Fruit fly (Drosophila melanogaster) whole organism, prepupa: ENCODE results near the gene CG8353.

ENCODE experiments used
- Blimp-1 ChIP-seq: fragments of 200-800 bp; sonication (Bioruptor generic); optimal IDR thresholded peaks from 3 replicates; lab custom pipeline; 2017; ENCODE audit warnings: missing biosample characterization, missing genetic modification characterization, mild to moderate bottlenecking, moderate library complexity, missing genetic modification reagents
- CG10631 ChIP-seq: fragments of 200-800 bp; sonication (Bioruptor generic); optimal IDR thresholded peaks from 2 replicates; lab custom pipeline; 2016; ENCODE audit warnings: missing biosample characterization, missing genetic modification characterization
- CG10669 ChIP-seq: fragments of 200-800 bp; sonication (Bioruptor generic); optimal IDR thresholded peaks from 3 replicates; lab custom pipeline; 2018; ENCODE audit warnings: missing biosample characterization, mild to moderate bottlenecking, missing genetic modification characterization, moderate library complexity
- CG11294 ChIP-seq: fragments of 200-800 bp; sonication (Bioruptor generic); IDR thresholded peaks from 2 replicates; pipeline ENCODE4 v1.3.6; 2022; ENCODE audit warnings: missing biosample characterization, missing genetic modification characterization
- CG11762 ChIP-seq: fragments of 200-800 bp; sonication (Bioruptor generic); optimal IDR thresholded peaks from 3 replicates; lab custom pipeline; 2016; ENCODE audit warnings: missing biosample characterization, missing genetic modification characterization; ENCODE audit not compliant: insufficient read depth
- CG11902 ChIP-seq: fragments of 200-800 bp; sonication (Bioruptor generic); optimal IDR thresholded peaks from 3 replicates; lab custom pipeline; 2016; ENCODE audit warnings: missing biosample characterization, missing genetic modification characterization
- CG1621 ChIP-seq: fragments of 200-800 bp; sonication (Bioruptor generic); optimal IDR thresholded peaks from 3 replicates; lab custom pipeline; 2018; ENCODE audit warnings: missing biosample characterization, mild to moderate bottlenecking, missing genetic modification characterization
- CG16779 ChIP-seq: fragments of 200-800 bp; sonication (Bioruptor generic); optimal IDR thresholded peaks from 3 replicates; lab custom pipeline; 2017; ENCODE audit warnings: missing biosample characterization, mild to moderate bottlenecking, missing genetic modification characterization
- CG3032 ChIP-seq: fragments of 200-800 bp; optimal IDR thresholded peaks from 2 replicates; lab custom pipeline; 2019; ENCODE audit warnings: missing biosample characterization, mild to moderate bottlenecking, missing genetic modification characterization, moderate library complexity
- CG31627 ChIP-seq: fragments of 200-800 bp; sonication (Bioruptor generic); optimal IDR thresholded peaks from 3 replicates; lab custom pipeline; 2016; ENCODE audit warnings: missing biosample characterization, missing genetic modification characterization
- CG32006 ChIP-seq: fragments of 200-800 bp; sonication (Bioruptor generic); optimal IDR thresholded peaks from 3 replicates; lab custom pipeline; 2017; ENCODE audit warnings: missing biosample characterization, mild to moderate bottlenecking, missing genetic modification characterization
- CG34406 ChIP-seq: fragments of 200-800 bp; sonication (Bioruptor generic); optimal IDR thresholded peaks from 3 replicates; lab custom pipeline; 2016; ENCODE audit warnings: missing biosample characterization, missing genetic modification characterization
- CG3919 ChIP-seq: fragments of 200-800 bp; sonication (Bioruptor generic); optimal IDR thresholded peaks from 3 replicates; lab custom pipeline; 2016; ENCODE audit warnings: missing biosample characterization, missing genetic modification characterization
- CG4318 ChIP-seq: fragments of 200-800 bp; sonication (Bioruptor generic); optimal IDR thresholded peaks from 3 replicates; lab custom pipeline; 2017; ENCODE audit warnings: missing biosample characterization, mild to moderate bottlenecking, missing genetic modification characterization
- CG6163 ChIP-seq: fragments of 200-800 bp; sonication (Bioruptor generic); IDR thresholded peaks from 3 replicates; pipeline ENCODE4 v1.3.6; 2022; ENCODE audit warnings: missing biosample characterization, missing genetic modification characterization
- CG6792 ChIP-seq: fragments of 200-800 bp; sonication (Bioruptor generic); optimal IDR thresholded peaks from 3 replicates; lab custom pipeline; 2016; ENCODE audit warnings: missing biosample characterization, missing genetic modification characterization
- CG6854 ChIP-seq: fragments of 200-800 bp; sonication (Bioruptor generic); optimal IDR thresholded peaks from 2 replicates; lab custom pipeline; 2017; ENCODE audit warnings: missing biosample characterization, mild to moderate bottlenecking, missing genetic modification characterization
- CG7368 ChIP-seq: fragments of 200-800 bp; sonication (Bioruptor generic); optimal IDR thresholded peaks from 3 replicates; lab custom pipeline; 2016; ENCODE audit warnings: missing biosample characterization, missing genetic modification characterization
- CG8119 ChIP-seq: fragments of 200-800 bp; sonication (Bioruptor generic); IDR thresholded peaks from 3 replicates; pipeline ENCODE4 v1.3.6; 2022; ENCODE audit warnings: missing biosample characterization, missing genetic modification characterization
- CG8319 ChIP-seq: fragments of 200-800 bp; sonication (Bioruptor generic); optimal IDR thresholded peaks from 3 replicates; lab custom pipeline; 2016; ENCODE audit warnings: missing biosample characterization, missing genetic modification characterization
- CG8632 ChIP-seq: fragments of 200-800 bp; sonication (Bioruptor generic); optimal IDR thresholded peaks from 3 replicates; lab custom pipeline; 2016; ENCODE audit warnings: missing biosample characterization, missing genetic modification characterization
- CG9139 ChIP-seq: fragments of 200-800 bp; sonication (Bioruptor generic); optimal IDR thresholded peaks from 3 replicates; lab custom pipeline; 2017; ENCODE audit warnings: missing biosample characterization, mild to moderate bottlenecking, missing genetic modification characterization
- Eip75B ChIP-seq: fragments of 200-800 bp; sonication (Bioruptor generic); optimal IDR thresholded peaks from 3 replicates; lab custom pipeline; 2016; ENCODE audit warnings: missing biosample characterization, missing genetic modification characterization
- Eip78C ChIP-seq: fragments of 200-800 bp; sonication (Bioruptor generic); peaks from one replicate; lab custom pipeline; 2016; ENCODE audit warnings: missing biosample characterization, missing genetic modification characterization
- Eip93F ChIP-seq: fragments of 200-800 bp; sonication (Bioruptor generic); optimal IDR thresholded peaks from 2 replicates; lab custom pipeline; 2016; ENCODE audit warnings: missing biosample characterization, mild to moderate bottlenecking, missing genetic modification characterization
- Ets21C ChIP-seq: fragments of 200-800 bp; sonication (Bioruptor generic); optimal IDR thresholded peaks from 3 replicates; lab custom pipeline; 2016; ENCODE audit warnings: missing biosample characterization, missing genetic modification characterization
- Ets96B ChIP-seq: fragments of 200-800 bp; optimal IDR thresholded peaks from 2 replicates; lab custom pipeline; 2019; ENCODE audit warnings: missing biosample characterization, mild to moderate bottlenecking, missing genetic modification characterization, moderate library complexity
- Gug ChIP-seq: fragments of 200-800 bp; sonication (Bioruptor generic); IDR thresholded peaks from 2 replicates; pipeline ENCODE4 v1.3.6; 2022; ENCODE audit warnings: missing biosample characterization, missing genetic modification characterization
- Hr38 ChIP-seq: sonication (Bioruptor generic); optimal IDR thresholded peaks from 2 replicates; lab custom pipeline; 2016; ENCODE audit warnings: missing biosample characterization, missing genetic modification characterization
- Hr4 ChIP-seq: fragments of 200-800 bp; sonication (Bioruptor generic); optimal IDR thresholded peaks from 3 replicates; lab custom pipeline; 2016; ENCODE audit warnings: missing biosample characterization, missing genetic modification characterization
- Lpt ChIP-seq: fragments of 200-800 bp; sonication (Bioruptor generic); optimal IDR thresholded peaks from 3 replicates; lab custom pipeline; 2016; ENCODE audit warnings: missing biosample characterization, missing genetic modification characterization
- Met ChIP-seq: fragments of 200-800 bp; sonication (Bioruptor generic); optimal IDR thresholded peaks from 3 replicates; lab custom pipeline; 2016; ENCODE audit warnings: missing biosample characterization, missing genetic modification characterization
- OdsH ChIP-seq: fragments of 200-800 bp; sonication (Bioruptor generic); optimal IDR thresholded peaks from 3 replicates; lab custom pipeline; 2016; ENCODE audit warnings: missing biosample characterization, missing genetic modification characterization
- Smox ChIP-seq: fragments of 200-800 bp; sonication (Bioruptor generic); optimal IDR thresholded peaks from 3 replicates; lab custom pipeline; 2016; ENCODE audit warnings: missing biosample characterization, missing genetic modification characterization
- Sox102F ChIP-seq: fragments of 200-800 bp; sonication (Bioruptor generic); optimal IDR thresholded peaks from 2 replicates; lab custom pipeline; 2016; ENCODE audit warnings: missing biosample characterization, mild to moderate bottlenecking, missing genetic modification characterization
- Sox14 ChIP-seq: fragments of 200-800 bp; sonication (Bioruptor generic); optimal IDR thresholded peaks from 3 replicates; lab custom pipeline; 2016; ENCODE audit warnings: missing biosample characterization, missing genetic modification characterization
- Sox15 ChIP-seq: fragments of 200-800 bp; sonication (Bioruptor generic); optimal IDR thresholded peaks from 3 replicates; lab custom pipeline; 2016; ENCODE audit warnings: missing biosample characterization, missing genetic modification characterization
- achi ChIP-seq: fragments of 200-800 bp; sonication (Bioruptor generic); optimal IDR thresholded peaks from 3 replicates; lab custom pipeline; 2016; ENCODE audit warnings: missing biosample characterization, missing genetic modification characterization
- acj6 ChIP-seq: fragments of 200-800 bp; sonication (Bioruptor generic); optimal IDR thresholded peaks from 3 replicates; lab custom pipeline; 2016; ENCODE audit warnings: missing biosample characterization, missing genetic modification characterization
- cyc ChIP-seq: fragments of 200-800 bp; sonication (Bioruptor generic); optimal IDR thresholded peaks from 3 replicates; lab custom pipeline; 2016; ENCODE audit warnings: missing biosample characterization, missing genetic modification characterization
- dac ChIP-seq: fragments of 200-800 bp; sonication (Bioruptor generic); optimal IDR thresholded peaks from 2 replicates; lab custom pipeline; 2017; ENCODE audit warnings: missing biosample characterization, mild to moderate bottlenecking, missing genetic modification characterization
- dsx ChIP-seq: fragments of 200-800 bp; optimal IDR thresholded peaks from 3 replicates; lab custom pipeline; 2019; ENCODE audit warnings: missing biosample characterization, mild to moderate bottlenecking, missing genetic modification characterization, moderate library complexity; ENCODE audit not compliant: poor library complexity, severe bottlenecking
- esn ChIP-seq: fragments of 200-800 bp; sonication (Bioruptor generic); optimal IDR thresholded peaks from 2 replicates; lab custom pipeline; 2016; ENCODE audit warnings: missing biosample characterization, mild to moderate bottlenecking, missing genetic modification characterization, moderate library complexity
- fd59A ChIP-seq: fragments of 200-800 bp; sonication (Bioruptor generic); optimal IDR thresholded peaks from 2 replicates; lab custom pipeline; 2017; ENCODE audit warnings: missing biosample characterization, mild to moderate bottlenecking, missing genetic modification characterization, missing genetic modification reagents
- fkh ChIP-seq: fragments of 200-800 bp; sonication (Bioruptor generic); optimal IDR thresholded peaks from 3 replicates; lab custom pipeline; 2017; ENCODE audit warnings: missing biosample characterization, mild to moderate bottlenecking, missing genetic modification characterization, moderate library complexity
- net ChIP-seq: fragments of 200-800 bp; sonication (Bioruptor generic); optimal IDR thresholded peaks from 3 replicates; lab custom pipeline; 2016; ENCODE audit warnings: missing biosample characterization, missing genetic modification characterization
- salr ChIP-seq, 2 experiments: fragments of 200-800 bp; sonication (Bioruptor generic); optimal IDR thresholded peaks; 3 replicates each; lab custom pipeline; 2016 to 2018; ENCODE audit warnings: missing biosample characterization in 2 of 2, missing genetic modification characterization in 2 of 2, mild to moderate bottlenecking in 1 of 2
- ss ChIP-seq, 2 experiments: fragments of 200-800 bp; sonication (Bioruptor generic); optimal IDR thresholded peaks; 2 replicates in 1 of 2; 3 replicates in 1 of 2; lab custom pipeline; 2017 to 2018; ENCODE audit warnings: mild to moderate bottlenecking in 2 of 2, missing biosample characterization in 2 of 2, missing genetic modification characterization in 2 of 2, moderate library complexity in 1 of 2
- svp ChIP-seq: fragments of 200-800 bp; sonication (Bioruptor generic); peaks from one replicate; lab custom pipeline; 2016; ENCODE audit warnings: missing biosample characterization, missing genetic modification characterization
- topi ChIP-seq: fragments of 200-800 bp; sonication (Bioruptor generic); optimal IDR thresholded peaks from 3 replicates; lab custom pipeline; 2016; ENCODE audit warnings: missing biosample characterization, missing genetic modification characterization
- vri ChIP-seq: fragments of 200-800 bp; sonication (Bioruptor generic); optimal IDR thresholded peaks from 3 replicates; lab custom pipeline; 2016; ENCODE audit warnings: missing biosample characterization, mild to moderate bottlenecking, missing genetic modification characterization

CG8353 gene

dm6 chr2L:8204996-8205567 is 8.8 kb upstream of the CG8353 start, which contains the start of gene SLC5A11:
SLC5A11 (minus strand) TSS chr2L:8205132.
- TF ChIP-seq CG6854 (GFP tag; lab: Kevin White, UChicago): peak; percentile 98
- peak; percentile 97 for TF ChIP-seq vri (GFP tag; lab: Kevin White, UChicago)
- TF ChIP-seq CG10631 (GFP tag; lab: Kevin White, UChicago): peak; percentile 95
- TF ChIP-seq topi (GFP tag; lab: Kevin White, UChicago): peak; percentile 100
- TF ChIP-seq CG3032 (tag; lab: Kevin White, UChicago): peak; percentile 94
- TF ChIP-seq CG10669 (GFP tag; lab: Kevin White, UChicago): peak; percentile 94
- TF ChIP-seq Eip93F (GFP tag; lab: Kevin White, UChicago): peak; percentile 99
- peak; percentile 95 for TF ChIP-seq CG11294
- TF ChIP-seq Lpt: peak; percentile 84
- TF ChIP-seq CG32006 (GFP tag; lab: Kevin White, UChicago): peak; percentile 94
- peak; percentile 91 for TF ChIP-seq CG16779 (tag; lab: Kevin White, UChicago)
- peak; percentile 98 for TF ChIP-seq esn
- TF ChIP-seq Eip78C (GFP tag; lab: Kevin White, UChicago): peak; percentile 100
- TF ChIP-seq CG4318: no peak
- peak; percentile 92 for TF ChIP-seq CG8632 (GFP tag; lab: Kevin White, UChicago)
- peak; percentile 96 for TF ChIP-seq Gug (GFP tag; lab: Robert Waterston, UW)
- peak; percentile 97 for TF ChIP-seq OdsH
- peak; percentile 89 for TF ChIP-seq fd59A
- peak; percentile 97 for TF ChIP-seq CG34406 (GFP tag; lab: Kevin White, UChicago)
- peak; percentile 87 for TF ChIP-seq Blimp-1 (GFP tag; lab: Kevin White, UChicago)
- TF ChIP-seq dsx (GFP tag; lab: Kevin White, UChicago): peak; percentile 99
- TF ChIP-seq fkh: peak; percentile 98
- TF ChIP-seq Smox (GFP tag; lab: Kevin White, UChicago): peak; percentile 96
- TF ChIP-seq cyc (GFP tag; lab: Kevin White, UChicago): peak; percentile 99
- TF ChIP-seq CG1621: peak; percentile 85
- TF ChIP-seq Sox102F (GFP tag; lab: Kevin White, UChicago): peak; percentile 94
- TF ChIP-seq Ets96B (tag; lab: Kevin White, UChicago): peak; percentile 79
- TF ChIP-seq Sox15 (GFP tag; lab: Kevin White, UChicago): peak; percentile 89
- TF ChIP-seq Ets21C (GFP tag; lab: Kevin White, UChicago): no peak
- TF ChIP-seq achi (GFP tag; lab: Kevin White, UChicago): peak; percentile 97
- TF ChIP-seq Hr4 (GFP tag; lab: Kevin White, UChicago): peak; percentile 87
- TF ChIP-seq Hr38: no peak
- TF ChIP-seq salr (GFP tag; optimal IDR thresholded peaks at IDR 0.05; lab: Kevin White, UChicago): peak; percentile 92 to 99
- TF ChIP-seq CG9139 (GFP tag; lab: Kevin White, UChicago): peak; percentile 99
- peak; percentile 99 for TF ChIP-seq CG8119 (GFP tag; lab: Robert Waterston, UW)
- TF ChIP-seq CG31627: peak; percentile 76
- TF ChIP-seq acj6 (GFP tag; lab: Kevin White, UChicago): peak; percentile 87
- peak; percentile 96 for TF ChIP-seq CG8319 (GFP tag; lab: Kevin White, UChicago)
- peak; percentile 99 for TF ChIP-seq CG11902 (GFP tag; lab: Kevin White, UChicago)
- peak; percentile 98 for TF ChIP-seq Eip75B
- peak; percentile 100 for TF ChIP-seq svp (GFP tag; lab: Kevin White, UChicago)
- TF ChIP-seq CG6163 (GFP tag; lab: Robert Waterston, UW): peak; percentile 100
- TF ChIP-seq ss (GFP tag; optimal IDR thresholded peaks at IDR 0.05; lab: Kevin White, UChicago): peak; percentile 99 to 100
- peak; percentile 100 for TF ChIP-seq CG3919
- TF ChIP-seq net (GFP tag; lab: Kevin White, UChicago): peak; percentile 100
- peak; percentile 99 for TF ChIP-seq CG7368 (GFP tag; lab: Kevin White, UChicago)
- peak; percentile 94 for TF ChIP-seq CG6792 (GFP tag; lab: Kevin White, UChicago)
- TF ChIP-seq Met (GFP tag; lab: Kevin White, UChicago): peak; percentile 98
- TF ChIP-seq dac (GFP tag; lab: Kevin White, UChicago): peak; percentile 70
- TF ChIP-seq Sox14 (GFP tag; lab: Kevin White, UChicago): peak; percentile 99
- TF ChIP-seq CG11762: peak; percentile 97
